Worm (Caenorhabditis elegans) whole organism, mixed stage, embryonic: Measurements from ENCODE around the gene T19C4.1.

ENCODE experiments used
- bed-3 ChIP-seq: fragments of 200-800 bp; sonication (Bioruptor generic); optimal IDR thresholded peaks from 3 replicates; lab custom pipeline; 2018; ENCODE audit warnings: mild to moderate bottlenecking, missing genetic modification characterization, moderate library complexity, missing compliant biosample characterization
- ceh-39 ChIP-seq: fragments of 150-350 bp; optimal IDR thresholded peaks from 2 replicates; lab custom pipeline; 2014; ENCODE audit warnings: missing biosample characterization, missing genetic modification characterization
- ceh-43 ChIP-seq: fragments of 200-800 bp; sonication (Bioruptor generic); optimal IDR thresholded peaks from 2 replicates; lab custom pipeline; 2018; ENCODE audit warnings: mild to moderate bottlenecking, missing genetic modification characterization, moderate library complexity, missing compliant biosample characterization
- ceh-83 ChIP-seq: fragments of 200-800 bp; sonication (Bioruptor generic); optimal IDR thresholded peaks from 2 replicates; lab custom pipeline; 2018; ENCODE audit warnings: mild to moderate bottlenecking, missing genetic modification characterization, missing compliant biosample characterization
- ces-1 ChIP-seq: fragments of 150-350 bp; optimal IDR thresholded peaks from 2 replicates; lab custom pipeline; 2014; ENCODE audit warnings: missing biosample characterization, missing genetic modification reagents, missing genetic modification characterization
- cnd-1 ChIP-seq: fragments of 200-800 bp; sonication (Bioruptor generic); optimal IDR thresholded peaks from 2 replicates; lab custom pipeline; 2018; ENCODE audit warnings: mild to moderate bottlenecking, missing genetic modification characterization, missing compliant biosample characterization
- drap-1 ChIP-seq: fragments of 200-800 bp; sonication (Bioruptor generic); optimal IDR thresholded peaks from 3 replicates; lab custom pipeline; 2018; ENCODE audit warnings: mild to moderate bottlenecking, missing genetic modification characterization, missing compliant biosample characterization
- elt-3 ChIP-seq: fragments of 150-350 bp; optimal IDR thresholded peaks from 2 replicates; lab custom pipeline; 2014; ENCODE audit warnings: missing biosample characterization, missing genetic modification characterization
- flh-1 ChIP-seq: fragments of 200-800 bp; sonication (Bioruptor generic); optimal IDR thresholded peaks from 2 replicates; lab custom pipeline; 2018; ENCODE audit warnings: mild to moderate bottlenecking, missing genetic modification characterization, moderate library complexity, missing compliant biosample characterization
- ham-2 ChIP-seq: fragments of 200-800 bp; sonication (Bioruptor generic); optimal IDR thresholded peaks from 2 replicates; lab custom pipeline; 2018; ENCODE audit warnings: mild to moderate bottlenecking, missing genetic modification characterization, missing compliant biosample characterization
- hlh-1 ChIP-seq: fragments of 150-350 bp; optimal IDR thresholded peaks from 2 replicates; lab custom pipeline; 2014; ENCODE audit warnings: missing biosample characterization, missing genetic modification reagents, missing genetic modification characterization
- lin-13 ChIP-seq: fragments of 150-350 bp; optimal IDR thresholded peaks from 2 replicates; lab custom pipeline; 2014; ENCODE audit warnings: missing biosample characterization, missing genetic modification characterization
- lin-32 ChIP-seq: fragments of 200-800 bp; sonication (Bioruptor generic); optimal IDR thresholded peaks from 2 replicates; lab custom pipeline; 2018; ENCODE audit warnings: mild to moderate bottlenecking, missing genetic modification characterization, missing compliant biosample characterization
- lsy-2 ChIP-seq: fragments of 150-350 bp; optimal IDR thresholded peaks from 2 replicates; lab custom pipeline; 2014; ENCODE audit warnings: missing biosample characterization, missing genetic modification characterization
- mab-5 ChIP-seq: fragments of 150-350 bp; optimal IDR thresholded peaks from 2 replicates; lab custom pipeline; 2014; ENCODE audit warnings: missing biosample characterization, missing genetic modification characterization
- mep-1 ChIP-seq: fragments of 150-350 bp; optimal IDR thresholded peaks from 2 replicates; lab custom pipeline; 2017; ENCODE audit warnings: missing biosample characterization, missing genetic modification reagents, missing genetic modification characterization, inconsistent platforms
- mls-2 ChIP-seq: sonication (generic microtip); optimal IDR thresholded peaks from 2 replicates; lab custom pipeline; 2016; ENCODE audit warnings: mild to moderate bottlenecking, missing genetic modification characterization, moderate library complexity, missing compliant biosample characterization
- nhr-12 ChIP-seq: fragments of 150-350 bp; optimal IDR thresholded peaks from 2 replicates; lab custom pipeline; 2014; ENCODE audit warnings: missing biosample characterization, missing genetic modification characterization
- nhr-2 ChIP-seq: fragments of 150-350 bp; optimal IDR thresholded peaks from 2 replicates; lab custom pipeline; 2014; ENCODE audit warnings: missing biosample characterization, missing genetic modification characterization
- nhr-237 ChIP-seq: fragments of 150-350 bp; optimal IDR thresholded peaks from 2 replicates; lab custom pipeline; 2014; ENCODE audit warnings: missing biosample characterization, missing genetic modification characterization
- nhr-76 ChIP-seq: sonication (generic microtip); optimal IDR thresholded peaks from 2 replicates; lab custom pipeline; 2017; ENCODE audit warnings: missing biosample characterization, missing genetic modification characterization
- pha-4 ChIP-seq: fragments of 150-350 bp; optimal IDR thresholded peaks from 2 replicates; lab custom pipeline; 2018; ENCODE audit warnings: missing biosample characterization, missing genetic modification reagents, missing genetic modification characterization
- sem-2 ChIP-seq: fragments of 200-800 bp; sonication (Bioruptor generic); optimal IDR thresholded peaks from 2 replicates; lab custom pipeline; 2018; ENCODE audit warnings: mild to moderate bottlenecking, missing genetic modification characterization, missing compliant biosample characterization
- snpc-4 ChIP-seq: fragments of 150-350 bp; optimal IDR thresholded peaks from 2 replicates; lab custom pipeline; 2014; ENCODE audit warnings: missing biosample characterization, missing genetic modification characterization
- sptf-1 ChIP-seq: sonication (generic microtip); optimal IDR thresholded peaks from 2 replicates; lab custom pipeline; 2017; ENCODE audit warnings: mild to moderate bottlenecking, missing genetic modification characterization, moderate library complexity, missing compliant biosample characterization
- tbx-8 ChIP-seq: fragments of 200-800 bp; sonication (Bioruptor generic); optimal IDR thresholded peaks from 2 replicates; lab custom pipeline; 2018; ENCODE audit warnings: mild to moderate bottlenecking, missing genetic modification characterization, moderate library complexity, missing compliant biosample characterization
- unc-120 ChIP-seq: sonication (generic microtip); optimal IDR thresholded peaks from 2 replicates; lab custom pipeline; 2017; ENCODE audit warnings: missing genetic modification characterization, missing compliant biosample characterization; ENCODE audit not compliant: poor library complexity, severe bottlenecking
- unc-62 ChIP-seq: fragments of 150-350 bp; optimal IDR thresholded peaks from 2 replicates; lab custom pipeline; 2014; ENCODE audit warnings: missing biosample characterization, missing genetic modification reagents, missing genetic modification characterization
- zip-8 ChIP-seq: fragments of 150-350 bp; optimal IDR thresholded peaks from 2 replicates; lab custom pipeline; 2014; ENCODE audit warnings: missing biosample characterization, missing genetic modification characterization
- ztf-11 ChIP-seq: fragments of 150-350 bp; optimal IDR thresholded peaks from 2 replicates; lab custom pipeline; 2014; ENCODE audit warnings: missing biosample characterization, missing genetic modification characterization

T19C4.1 gene

DNA sequence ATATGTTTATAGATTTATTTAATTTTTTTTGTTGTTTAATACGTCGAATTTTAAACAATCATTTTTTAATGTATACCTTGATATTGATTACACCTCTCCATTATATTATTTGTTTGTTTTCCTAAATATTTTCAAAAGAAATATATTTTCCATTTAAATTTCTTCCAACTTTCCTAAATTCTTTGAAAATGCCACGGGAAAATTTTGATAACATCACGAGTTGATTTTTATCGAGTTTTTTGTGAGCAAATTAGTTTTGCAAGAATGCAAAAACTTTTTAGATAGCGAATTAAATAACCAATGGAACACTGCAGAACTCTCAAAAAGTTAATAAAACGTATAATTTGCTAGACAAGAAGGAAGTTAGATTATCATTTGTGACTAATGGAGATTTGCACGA lies 8.4 kb downstream of the T19C4.1 start, which contains the start of gene srg-42:
srg-42 (minus strand) TSS at position 101 of the 400 bp plus-strand sequence.
- no peak for TF ChIP-seq snpc-4 (tag; lab: Kevin White, UChicago)
- no peak for TF ChIP-seq zip-8 (tag; lab: Kevin White, UChicago)
- TF ChIP-seq mls-2 (tag; lab: Kevin White, UChicago), result no peak
- no peak for TF ChIP-seq pha-4 (tag; lab: Kevin White, UChicago)
- no peak for TF ChIP-seq cnd-1
- no peak for TF ChIP-seq ceh-83
- no peak for TF ChIP-seq mep-1 (tag; lab: Kevin White, UChicago)
- no peak for TF ChIP-seq nhr-237
- TF ChIP-seq ces-1 (GFP tag; lab: Kevin White, UChicago), result no peak
- TF ChIP-seq bed-3 (GFP tag; lab: Kevin White, UChicago), result no peak
- no peak for TF ChIP-seq lsy-2
- no peak for TF ChIP-seq ceh-39 (tag; lab: Kevin White, UChicago)
- TF ChIP-seq hlh-1 (tag; lab: Kevin White, UChicago), result no peak
- TF ChIP-seq mab-5 (tag; lab: Kevin White, UChicago), result no peak
- no peak for TF ChIP-seq elt-3
- no peak for TF ChIP-seq sptf-1 (tag; lab: Kevin White, UChicago)
- no peak for TF ChIP-seq nhr-76

DNA sequence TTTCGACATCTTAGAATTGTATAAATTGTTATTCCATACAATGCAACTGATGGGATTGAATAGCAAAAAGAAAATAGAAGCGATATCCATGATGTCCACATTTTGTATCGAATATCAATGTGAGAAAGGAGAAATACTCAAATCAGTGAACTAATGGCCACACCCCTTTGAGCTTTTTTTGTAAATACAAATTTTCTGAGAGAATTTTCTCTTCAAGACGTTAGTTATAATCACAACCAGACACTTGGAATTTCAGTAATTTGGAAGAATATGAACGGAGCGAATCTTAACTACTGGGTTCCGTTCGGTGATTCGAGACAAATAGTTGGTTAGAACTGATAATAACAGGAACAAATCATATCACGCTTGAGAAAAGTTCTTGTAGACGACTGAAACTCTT lies 12.3 kb downstream of the T19C4.1 start, which contains the start of gene srg-41:
srg-41 (minus strand) TSS at position 101 of the 400 bp plus-strand sequence.
- TF ChIP-seq ceh-43, result no peak
- no peak for TF ChIP-seq elt-3

DNA sequence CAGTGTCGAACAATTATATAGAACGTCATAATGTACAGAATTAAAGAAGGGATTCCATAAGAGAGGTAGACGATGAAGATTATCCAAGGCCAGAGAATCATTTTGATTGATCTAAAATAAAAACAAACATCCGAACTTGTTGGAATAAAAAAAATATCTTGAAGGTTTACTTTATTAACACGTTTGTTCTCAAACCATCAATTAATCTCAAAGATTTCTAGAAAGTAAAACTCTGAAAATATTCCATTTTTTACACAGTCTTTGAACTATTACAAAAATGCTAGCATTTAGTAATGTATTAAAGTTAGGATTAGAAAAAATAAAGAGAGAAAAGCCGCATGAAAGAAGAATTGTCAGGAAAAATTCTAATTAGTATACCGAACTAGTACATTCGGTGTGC lies 15.0 kb downstream of the T19C4.1 start, which contains the start of gene srg-40:
srg-40 (minus strand) TSS at position 101 of the 400 bp plus-strand sequence.
- no peak for TF ChIP-seq flh-1 (GFP tag; lab: Kevin White, UChicago)
- TF ChIP-seq nhr-12 (tag; lab: Kevin White, UChicago), result no peak
- TF ChIP-seq ham-2 (GFP tag; lab: Kevin White, UChicago), result no peak

DNA sequence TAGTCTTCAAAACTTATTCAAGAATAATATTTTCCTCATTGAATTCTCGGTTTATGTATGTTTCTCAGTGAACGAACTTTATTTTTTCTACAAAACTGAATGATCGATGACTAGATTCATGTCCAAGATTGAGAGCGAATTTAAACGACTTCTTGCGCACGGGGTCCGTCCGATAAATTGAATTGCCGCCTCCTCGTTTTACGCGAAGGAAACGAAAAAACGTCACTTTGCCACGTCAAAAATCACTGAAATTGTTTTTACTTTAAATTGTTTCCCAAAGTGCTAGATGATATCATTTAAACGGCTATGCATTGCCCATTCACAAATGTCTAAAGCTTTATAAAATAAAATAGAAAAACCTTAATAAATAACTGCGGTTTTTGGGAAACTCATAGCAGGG lies 18.2 kb downstream of the T19C4.1 start:
- no peak for TF ChIP-seq unc-62 (GFP tag; lab: Kevin White, UChicago)
- TF ChIP-seq ceh-43, result no peak
- no peak for TF ChIP-seq nhr-237
- TF ChIP-seq lsy-2, result no peak
- no peak for TF ChIP-seq nhr-2 (tag; lab: Kevin White, UChicago)
- no peak for TF ChIP-seq nhr-76
- TF ChIP-seq nhr-12 (tag; lab: Kevin White, UChicago), result no peak
- no peak for TF ChIP-seq ceh-83
- no peak for TF ChIP-seq ztf-11 (tag; lab: Kevin White, UChicago)
- no peak for TF ChIP-seq lin-32 (GFP tag; lab: Kevin White, UChicago)
- TF ChIP-seq lin-13 (tag; lab: Kevin White, UChicago), result no peak
- no peak for TF ChIP-seq cnd-1
- TF ChIP-seq sptf-1 (tag; lab: Kevin White, UChicago), result no peak
- TF ChIP-seq, all 35 proteins: peak for 0

DNA sequence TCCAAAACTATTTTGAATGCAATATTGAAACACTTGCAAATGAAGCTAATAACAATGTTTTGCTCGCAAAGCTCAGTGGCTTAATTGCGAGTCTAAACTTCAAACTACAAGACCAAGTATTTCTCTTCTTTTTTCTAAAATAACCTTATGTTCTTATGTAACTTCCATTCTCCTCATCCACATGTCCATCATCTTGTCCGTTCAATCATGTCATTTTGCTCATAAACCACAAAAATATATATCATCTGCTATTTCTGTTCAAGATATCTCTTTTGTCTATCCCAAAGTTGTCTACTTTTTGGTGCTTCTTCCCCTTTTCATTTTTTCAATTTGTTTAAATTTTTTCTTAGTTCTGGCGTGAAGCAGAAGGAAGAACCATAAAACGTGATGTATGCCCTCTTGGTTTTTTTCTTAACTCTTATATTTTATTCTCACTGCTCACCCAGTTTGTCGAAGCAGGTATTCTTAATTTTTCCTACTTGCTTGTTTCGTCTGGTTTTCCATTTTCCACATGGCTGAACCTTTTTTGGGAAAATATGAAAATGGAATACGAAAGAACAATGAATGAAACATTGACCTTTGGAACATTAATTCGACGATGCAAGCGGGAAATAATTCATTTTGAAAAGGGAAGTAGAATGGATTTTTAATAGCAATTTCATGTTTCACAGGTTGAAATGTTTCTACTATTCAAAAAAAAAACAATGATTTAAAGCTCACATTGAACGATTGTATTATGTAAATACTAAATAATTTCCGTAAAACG lies 21.2 kb downstream of the T19C4.1 start:
- TF ChIP-seq hlh-1 (tag; lab: Kevin White, UChicago), result no peak
- no peak for TF ChIP-seq mab-5 (tag; lab: Kevin White, UChicago)
- TF ChIP-seq tbx-8 (GFP tag; lab: Kevin White, UChicago), result no peak
- no peak for TF ChIP-seq drap-1 (GFP tag; lab: Kevin White, UChicago)
- TF ChIP-seq flh-1 (GFP tag; lab: Kevin White, UChicago), result no peak
- TF ChIP-seq, all 35 proteins: peak for 0

DNA sequence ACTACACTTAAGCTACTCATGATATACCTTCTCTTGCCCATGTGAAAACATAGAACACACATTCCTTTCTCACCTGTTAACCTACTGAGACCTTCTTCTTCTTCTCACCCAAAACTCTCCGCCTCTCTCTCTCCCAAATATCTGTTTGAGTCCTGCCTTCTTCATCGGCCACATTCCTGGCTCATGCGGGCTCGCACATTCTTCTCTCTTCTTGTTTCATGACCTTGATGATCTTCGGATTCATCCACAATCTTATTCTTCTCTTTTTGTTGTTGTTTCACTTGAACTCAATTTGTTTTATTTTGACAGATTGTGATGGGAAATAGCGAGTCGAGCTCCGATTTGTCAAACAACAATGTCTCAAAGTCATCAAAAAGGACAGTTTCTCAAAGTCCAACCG lies 22.4 kb downstream of the T19C4.1 start, which contains the start of gene T19C4.5:
T19C4.5 (plus strand) TSS at position 308 of the 400 bp plus-strand sequence.
- TF ChIP-seq unc-120 (tag; lab: Kevin White, UChicago), result no peak
- TF ChIP-seq elt-3, result no peak
- no peak for TF ChIP-seq lin-32 (GFP tag; lab: Kevin White, UChicago)
- TF ChIP-seq sem-2 (GFP tag; lab: Kevin White, UChicago), result no peak
- TF ChIP-seq zip-8 (tag; lab: Kevin White, UChicago), result no peak
- TF ChIP-seq nhr-237, result no peak
- TF ChIP-seq lsy-2, result no peak
- no peak for TF ChIP-seq mep-1 (tag; lab: Kevin White, UChicago)
- no peak for TF ChIP-seq snpc-4 (tag; lab: Kevin White, UChicago)
- no peak for TF ChIP-seq ceh-39 (tag; lab: Kevin White, UChicago)
